Worm (Caenorhabditis elegans): ENCODE data around the gene K03H6.5.

ce11 chrIV:1521224-1521623 lies 15.0 kb downstream of the K03H6.5 start, which contains the start of gene K03H6.4:
- TF ChIP-seq ceh-13 (GFP tag; optimal IDR thresholded peaks at IDR 0.05): no peak
- no peak for TF ChIP-seq tbx-37 (GFP tag; conservative IDR thresholded peaks at IDR 0.05)
- no peak for TF ChIP-seq ama-1 (optimal IDR thresholded peaks at IDR 0.05)
- TF ChIP-seq tra-4 (tag; optimal IDR thresholded peaks at IDR 0.05): no peak
- TF ChIP-seq hmbx-1 (tag; optimal IDR thresholded peaks at IDR 0.05): no peak
- TF ChIP-seq F13C5.2 (tag; optimal IDR thresholded peaks at IDR 0.05): no peak
- no peak for TF ChIP-seq ceh-36 (tag; optimal IDR thresholded peaks at IDR 0.05)
- TF ChIP-seq ets-7 (tag; optimal IDR thresholded peaks at IDR 0.05): no peak
- TF ChIP-seq aly-1 (tag; optimal IDR thresholded peaks at IDR 0.05): no peak
- no peak for TF ChIP-seq hnd-1 (tag; optimal IDR thresholded peaks at IDR 0.05)
